Worm (Caenorhabditis elegans): ENCODE measurements around the gene T19D7.5.

DNA sequence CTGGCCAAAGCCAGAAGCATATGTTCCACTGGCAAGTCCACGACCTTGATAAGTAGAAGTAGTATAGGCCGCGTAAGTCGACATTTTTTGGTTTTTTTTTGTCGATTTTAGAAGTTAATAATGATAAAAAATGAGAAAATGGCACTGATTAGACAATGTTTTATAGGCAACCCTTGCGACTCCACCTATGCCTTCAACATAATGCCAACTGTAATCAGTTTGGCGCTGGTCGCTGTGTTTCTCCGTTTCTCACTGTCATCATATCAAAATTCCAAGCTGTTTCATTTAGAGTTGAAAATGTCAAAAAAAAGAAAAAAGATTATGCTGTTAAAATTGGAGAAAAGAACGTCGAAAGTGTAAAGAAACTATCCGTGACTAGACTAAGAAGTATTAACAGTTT lies 20.4 kb downstream of the T19D7.5 start:
- TF ChIP-seq ztf-4 (tag; optimal IDR thresholded peaks at IDR 0.05) (no peak), lsy-2 (tag; optimal IDR thresholded peaks at IDR 0.05) (no peak)

Measured in whole organism, L2 larva.